Worm (Caenorhabditis elegans) whole organism, mixed stage, embryonic: ENCODE data around the gene Y71H2AM.1.

Experiments
- M03D4.4 ChIP-seq: sonication (generic microtip); optimal IDR thresholded peaks from 2 replicates; lab custom pipeline; 2017; ENCODE audit warnings: mild to moderate bottlenecking, missing genetic modification characterization, missing compliant biosample characterization
- drap-1 ChIP-seq: fragments of 200-800 bp; sonication (Bioruptor generic); optimal IDR thresholded peaks from 3 replicates; lab custom pipeline; 2018; ENCODE audit warnings: mild to moderate bottlenecking, missing genetic modification characterization, missing compliant biosample characterization
- lin-13 ChIP-seq: fragments of 150-350 bp; optimal IDR thresholded peaks from 2 replicates; lab custom pipeline; 2014; ENCODE audit warnings: missing biosample characterization, missing genetic modification characterization
- pha-4 ChIP-seq: fragments of 150-350 bp; optimal IDR thresholded peaks from 2 replicates; lab custom pipeline; 2018; ENCODE audit warnings: missing biosample characterization, missing genetic modification reagents, missing genetic modification characterization
- unc-62 ChIP-seq: fragments of 150-350 bp; optimal IDR thresholded peaks from 2 replicates; lab custom pipeline; 2014; ENCODE audit warnings: missing biosample characterization, missing genetic modification reagents, missing genetic modification characterization
- ztf-11 ChIP-seq: fragments of 150-350 bp; optimal IDR thresholded peaks from 2 replicates; lab custom pipeline; 2014; ENCODE audit warnings: missing biosample characterization, missing genetic modification characterization

ce11 chrIII:2840877-2841540, 14.1 kb downstream of the Y71H2AM.1 start, which contains the start of gene Y71H2AR.2:
- TF ChIP-seq unc-62 (GFP tag; lab: Kevin White, UChicago) (no peak), pha-4 (no peak), lin-13 (no peak), ztf-11 (no peak), drap-1 (GFP tag; lab: Kevin White, UChicago) (no peak), M03D4.4 (tag; lab: Kevin White, UChicago) (no peak)
